Fruit fly (Drosophila melanogaster): ENCODE measurements around the gene Ugt35B1.

The Ugt35B1 gene

DNA sequence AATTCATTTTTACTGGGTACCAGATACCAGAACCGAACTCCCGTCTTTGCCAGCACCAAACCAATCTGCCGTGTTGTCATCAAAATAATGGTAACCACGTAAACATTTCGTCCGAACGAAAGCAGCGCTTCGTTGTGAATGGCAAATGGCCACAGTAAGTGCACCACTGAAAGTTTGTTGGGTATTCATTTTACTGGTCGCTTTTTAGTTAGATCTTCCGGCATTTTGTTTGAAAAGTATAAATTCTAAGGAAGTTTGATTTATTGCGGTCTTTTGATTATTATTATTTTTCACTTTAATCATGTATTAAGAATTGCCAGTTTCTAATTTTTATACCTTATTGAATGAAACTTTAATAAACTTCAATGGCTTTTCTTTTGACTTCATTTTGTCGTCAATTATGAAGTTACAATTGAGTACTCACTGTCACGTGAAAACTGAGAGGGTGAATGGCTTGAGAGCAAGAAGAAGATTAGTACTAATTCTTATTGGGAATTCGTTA lies 44.5 kb upstream of the Ugt35B1 start, which contains the start of gene ZnT86D (continued):
- no peak for TF ChIP-seq CG10274 (GFP tag; optimal IDR thresholded peaks at IDR 0.05)
- TF ChIP-seq Vsx1 (GFP tag; optimal IDR thresholded peaks at IDR 0.05): peak; percentile 29
- TF ChIP-seq peb (GFP tag; IDR thresholded peaks at IDR 0.05): no peak
- no peak for TF ChIP-seq CG5953 (GFP tag; IDR thresholded peaks at IDR 0.05)
- TF ChIP-seq dmrt99B (tag; optimal IDR thresholded peaks at IDR 0.05): peak; percentile 65
- TF ChIP-seq repo (GFP tag; optimal IDR thresholded peaks at IDR 0.05): no peak
- peak; percentile 63; the same call in 2 of the 3 replicates for TF ChIP-seq dysf (GFP tag; IDR thresholded peaks at IDR 0.05)
- TF ChIP-seq E2f1 (GFP tag; IDR thresholded peaks at IDR 0.05): peak; percentile 30; the same call in 1 of the 2 replicates
- TF ChIP-seq CG11085 (GFP tag; IDR thresholded peaks at IDR 0.05): no peak
- TF ChIP-seq Dip3 (GFP tag; optimal IDR thresholded peaks at IDR 0.05): peak; percentile 44
- TF ChIP-seq sens (GFP tag): peak; percentile 90
- peak; percentile 30 for TF ChIP-seq CG16863 (GFP tag; optimal IDR thresholded peaks at IDR 0.05)
- TF ChIP-seq CG17328 (GFP tag; IDR thresholded peaks at IDR 0.05): no peak
- TF ChIP-seq CG7987 (GFP tag; optimal IDR thresholded peaks at IDR 0.05): peak; percentile 4
- no peak for TF ChIP-seq z (GFP tag; IDR thresholded peaks at IDR 0.05)
- TF ChIP-seq Dp (GFP tag; optimal IDR thresholded peaks at IDR 0.05): peak; percentile 6
- TF ChIP-seq CG7556 (GFP tag; optimal IDR thresholded peaks at IDR 0.05): peak; percentile 68
- no peak for TF ChIP-seq CG12236 (GFP tag; optimal IDR thresholded peaks at IDR 0.05)
- no peak for TF ChIP-seq CG2116 (GFP tag; optimal IDR thresholded peaks at IDR 0.05)
- peak; percentile 20 for TF ChIP-seq CG1529 (GFP tag; optimal IDR thresholded peaks at IDR 0.05)
- TF ChIP-seq jumu (GFP tag; optimal IDR thresholded peaks at IDR 0.05): peak; percentile 53
- no peak for TF ChIP-seq so (GFP tag; IDR thresholded peaks at IDR 0.05)
- TF ChIP-seq vnd (GFP tag; IDR thresholded peaks at IDR 0.05; ENCODE audit: partially characterized antibody): no peak
- TF ChIP-seq h (optimal IDR thresholded peaks at IDR 0.05): no peak
- TF ChIP-seq ttk (GFP tag; IDR thresholded peaks at IDR 0.05): no peak
- TF ChIP-seq CG9609 (GFP tag; optimal IDR thresholded peaks at IDR 0.05): peak; percentile 38
- TF ChIP-seq CG1233 (GFP tag; optimal IDR thresholded peaks at IDR 0.05): peak; percentile 46
- peak; percentile 72 for TF ChIP-seq CG11504 (tag; optimal IDR thresholded peaks at IDR 0.05)
- TF ChIP-seq MBD-R2 (GFP tag; IDR thresholded peaks at IDR 0.05): peak; percentile 77
- TF ChIP-seq mam (GFP tag; optimal IDR thresholded peaks at IDR 0.05): peak; percentile 60
- peak; percentile 86 for TF ChIP-seq CG14710 (tag; optimal IDR thresholded peaks at IDR 0.05)
- peak; percentile 13 for TF ChIP-seq bigmax (GFP tag; optimal IDR thresholded peaks at IDR 0.05)
- peak; percentile 99 for TF ChIP-seq grau (tag; optimal IDR thresholded peaks at IDR 0.05)
- TF ChIP-seq C15 (GFP tag; IDR thresholded peaks at IDR 0.05): no peak
- no peak for TF ChIP-seq Doc3 (GFP tag; IDR thresholded peaks at IDR 0.05; ENCODE audit: partially characterized antibody)
- no peak for TF ChIP-seq HLHmδ (GFP tag; optimal IDR thresholded peaks at IDR 0.05)
- peak; percentile 41 for TF ChIP-seq pum (GFP tag; optimal IDR thresholded peaks at IDR 0.05)
- no peak for TF ChIP-seq Neu2 (GFP tag; optimal IDR thresholded peaks at IDR 0.05; ENCODE audit: borderline replicate concordance)
- TF ChIP-seq Trl (optimal IDR thresholded peaks at IDR 0.05): no peak
- TF ChIP-seq Trl (GFP tag; optimal IDR thresholded peaks at IDR 0.05): no peak
- TF ChIP-seq Gug (GFP tag; IDR thresholded peaks at IDR 0.05): peak; percentile 50; the same call in 2 of the 4 replicates
- peak; percentile 97 for TF ChIP-seq Ets65A (GFP tag)
- TF ChIP-seq CG17802 (tag; optimal IDR thresholded peaks at IDR 0.05): no peak
- TF ChIP-seq Dbx (GFP tag; IDR thresholded peaks at IDR 0.05): peak; percentile 58; the same call in 2 of the 3 replicates
- no peak for TF ChIP-seq GATAe (GFP tag; conservative IDR thresholded peaks at IDR 0.05)
- peak; percentile 46 for TF ChIP-seq Sry-δ (GFP tag; optimal IDR thresholded peaks at IDR 0.05)
- TF ChIP-seq toy (GFP tag; IDR thresholded peaks at IDR 0.05): no peak
- TF ChIP-seq Eip74EF (GFP tag; optimal IDR thresholded peaks at IDR 0.05): peak in 1 of 2 experiments; percentile 46
- peak; percentile 26 for TF ChIP-seq Mes4 (GFP tag; optimal IDR thresholded peaks at IDR 0.05)
- no peak for TF ChIP-seq CG2889 (GFP tag; IDR thresholded peaks at IDR 0.05)
- TF ChIP-seq CG10147 (GFP tag; optimal IDR thresholded peaks at IDR 0.05): peak; percentile 79
- TF ChIP-seq chn (GFP tag; optimal IDR thresholded peaks at IDR 0.05): no peak
